Worm (Caenorhabditis elegans) whole organism, L4/young adult: ENCODE data around the gene nlp-33.

Experiments
- W03F9.2 ChIP-seq: fragments of 150-350 bp; optimal IDR thresholded peaks from 2 replicates; lab custom pipeline; 2014; ENCODE audit warnings: missing biosample characterization, missing genetic modification characterization
- dao-5 ChIP-seq: sonication (generic microtip); optimal IDR thresholded peaks from 2 replicates; lab custom pipeline; 2016; ENCODE audit warnings: missing genotype, missing genetic modification characterization, moderate library complexity, missing compliant biosample characterization
- him-1 ChIP-seq: sonication (generic microtip); optimal IDR thresholded peaks from 2 replicates; lab custom pipeline; 2016; ENCODE audit warnings: missing genotype, missing genetic modification reagents, missing genetic modification characterization, missing compliant biosample characterization

The nlp-33 gene

DNA sequence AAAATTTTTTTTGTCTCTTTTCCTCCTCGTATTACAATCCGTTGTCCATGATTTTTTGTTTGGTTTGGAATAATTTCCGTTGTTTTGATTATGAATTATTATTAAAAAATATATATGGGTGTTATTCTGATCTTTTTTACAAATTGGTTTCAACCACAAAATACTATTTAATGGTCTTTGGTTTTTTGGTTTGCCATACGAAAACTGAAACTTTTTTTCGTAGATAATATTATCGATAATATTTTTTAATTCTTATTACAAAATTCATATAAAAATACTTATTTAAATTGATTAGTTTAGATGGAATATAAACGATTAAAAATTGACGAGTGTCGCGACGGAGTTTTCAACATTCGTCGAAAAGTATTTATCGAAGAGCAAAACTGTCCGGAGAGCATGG lies 19.9 kb upstream of the nlp-33 start, which contains the start of gene jmjd-5:
jmjd-5 (plus strand) TSS at position 301 of the 400 bp plus-strand sequence.
- TF ChIP-seq him-1 (tag; lab: Kevin White, UChicago) (no peak), dao-5 (tag; lab: Kevin White, UChicago) (no peak), W03F9.2 (no peak)

DNA sequence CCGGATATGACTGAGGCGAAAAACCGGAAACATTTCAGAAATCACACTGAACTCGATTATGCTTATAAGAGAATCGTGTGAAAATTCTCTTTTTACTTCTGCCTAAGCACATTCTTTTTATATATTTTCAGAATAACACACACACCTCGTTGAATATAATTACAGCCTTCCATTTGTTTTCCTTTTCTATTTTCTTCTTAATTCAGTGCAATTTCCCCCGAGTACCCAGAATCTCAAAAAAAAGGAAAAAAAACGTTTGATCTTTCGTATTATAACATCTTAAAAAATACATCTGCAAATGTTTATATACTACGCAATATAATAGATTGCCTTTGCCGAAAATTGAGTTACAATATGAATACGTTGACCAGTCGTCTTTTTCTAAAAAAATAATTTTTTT lies 15.3 kb upstream of the nlp-33 start:
- TF ChIP-seq dao-5 (tag; lab: Kevin White, UChicago) (no peak), W03F9.2 (no peak), him-1 (tag; lab: Kevin White, UChicago) (no peak)

DNA sequence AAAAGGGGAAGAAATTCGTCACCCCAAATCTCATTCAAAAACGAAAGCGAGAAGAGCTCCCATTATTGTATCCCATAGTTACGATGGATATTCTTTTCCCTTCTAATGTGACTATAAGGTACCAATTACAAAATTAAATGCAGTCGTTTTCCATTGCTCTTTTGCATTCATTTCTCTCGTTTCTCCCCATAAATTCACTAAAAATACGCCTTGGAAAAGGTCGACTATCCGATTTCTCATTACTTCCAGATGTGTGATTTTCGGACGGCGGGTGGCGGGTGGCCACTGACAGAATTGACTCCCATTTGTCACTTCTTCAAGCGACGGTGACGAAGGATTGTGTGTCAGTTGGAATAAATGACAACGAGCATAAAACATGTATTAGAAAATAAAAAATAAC lies 13.6 kb upstream of the nlp-33 start:
- no peak for TF ChIP-seq dao-5 (tag; lab: Kevin White, UChicago)
- TF ChIP-seq him-1 (tag; lab: Kevin White, UChicago): no peak
- no peak for TF ChIP-seq W03F9.2

DNA sequence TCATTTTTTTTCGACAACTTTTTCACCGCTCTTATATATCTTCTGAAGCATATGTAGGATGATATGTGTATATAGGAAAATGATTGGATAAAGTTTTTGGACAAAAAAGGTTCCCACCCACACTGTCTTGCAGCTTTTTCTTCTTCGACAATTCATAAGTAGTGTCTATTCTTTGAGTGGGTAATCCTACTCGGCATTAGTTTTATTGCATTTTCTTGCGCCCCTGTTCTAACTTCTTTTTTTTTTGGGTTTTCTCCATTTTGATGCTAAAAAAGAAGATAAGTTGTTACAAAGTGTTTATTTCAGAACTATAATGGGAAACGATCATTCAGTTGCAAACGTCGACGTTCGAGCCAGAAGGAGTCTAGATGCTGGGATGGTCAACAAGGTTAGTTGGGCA lies 12.8 kb upstream of the nlp-33 start, which contains the start of gene glb-3:
glb-3 (plus strand) TSS at position 301 of the 400 bp plus-strand sequence.
- TF ChIP-seq him-1 (tag; lab: Kevin White, UChicago) (no peak), dao-5 (tag; lab: Kevin White, UChicago) (no peak), W03F9.2 (no peak)

- TF ChIP-seq W03F9.2 (no peak), dao-5 (tag; lab: Kevin White, UChicago) (no peak), him-1 (tag; lab: Kevin White, UChicago) (no peak)
These were observed 6.8 kb upstream of the nlp-33 start for ce11 chrV:11140326-11140725.

ce11 chrV:11141179-11141578 lies 6.0 kb upstream of the nlp-33 start, which contains the start of gene folt-1:
folt-1 (plus strand) TSS chrV:11141479.
- TF ChIP-seq W03F9.2 (no peak), dao-5 (tag; lab: Kevin White, UChicago) (no peak), him-1 (tag; lab: Kevin White, UChicago) (no peak)

DNA sequence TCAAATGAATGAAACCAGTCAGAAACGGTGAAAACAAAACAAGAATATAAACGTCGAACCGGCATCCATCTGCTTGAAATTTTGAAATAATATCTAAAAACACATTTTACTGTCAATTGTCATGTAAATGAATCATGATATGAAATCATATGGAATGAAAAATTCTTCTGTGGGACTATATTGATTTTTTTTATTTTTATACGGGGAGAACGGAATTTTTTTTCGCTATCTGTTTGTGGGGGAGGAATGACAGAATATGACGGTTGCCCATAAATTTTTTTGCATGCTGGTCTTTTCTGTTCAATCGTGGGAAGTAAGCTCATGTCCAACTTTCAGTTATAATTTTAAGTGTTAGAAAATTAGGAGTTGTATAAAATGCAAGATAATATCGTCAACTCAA lies 2.5 kb upstream of the nlp-33 start, which contains the start of gene C06H2.7:
C06H2.7 (minus strand) TSS at position 101 of the 400 bp plus-strand sequence.
- TF ChIP-seq dao-5 (tag; lab: Kevin White, UChicago): no peak
- no peak for TF ChIP-seq him-1 (tag; lab: Kevin White, UChicago)

ce11 chrV:11147780-11148144 lies 616 bp downstream of the nlp-33 start:
- TF ChIP-seq dao-5 (tag; lab: Kevin White, UChicago): no peak
- TF ChIP-seq him-1 (tag; lab: Kevin White, UChicago): no peak
- no peak for TF ChIP-seq W03F9.2

- TF ChIP-seq W03F9.2 (no peak), him-1 (tag; lab: Kevin White, UChicago) (no peak)
These were observed 1.8 kb downstream of the nlp-33 start for ce11 chrV:11148971-11149370.

- no peak for TF ChIP-seq him-1 (tag; lab: Kevin White, UChicago)
- TF ChIP-seq W03F9.2: no peak
- TF ChIP-seq dao-5 (tag; lab: Kevin White, UChicago): no peak
These were observed 2.3 kb downstream of the nlp-33 start, which contains the start of gene T19C4.1 for ce11 chrV:11149405-11149804. T19C4.1 (plus strand) TSS chrV:11149705.

- TF ChIP-seq dao-5 (tag; lab: Kevin White, UChicago) (no peak), him-1 (tag; lab: Kevin White, UChicago) (no peak), W03F9.2 (no peak)
These were observed 5.2 kb downstream of the nlp-33 start, which contains the start of gene srg-39 for ce11 chrV:11152333-11152732. srg-39 (minus strand) TSS chrV:11152433.

DNA sequence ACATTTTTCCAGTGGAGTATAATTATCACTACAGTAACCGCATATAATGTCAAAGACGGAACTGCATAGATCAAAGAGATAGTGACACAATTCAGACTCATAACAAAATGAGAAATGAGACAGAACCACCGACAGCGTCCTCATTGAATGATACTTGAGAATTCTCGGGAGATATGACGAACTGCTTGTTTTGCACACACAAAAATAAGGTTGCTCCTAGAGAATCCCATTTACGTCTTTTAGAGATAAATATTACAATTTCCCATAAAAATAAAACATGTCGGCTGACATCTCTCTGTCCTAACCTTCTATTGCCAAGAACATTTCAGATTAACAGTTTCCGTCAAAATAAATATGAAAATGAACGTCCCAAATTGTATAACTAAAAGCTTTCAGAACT lies 8.4 kb downstream of the nlp-33 start, which contains the start of gene srg-38:
srg-38 (minus strand) TSS at position 101 of the 400 bp plus-strand sequence.
- no peak for TF ChIP-seq dao-5 (tag; lab: Kevin White, UChicago)
- TF ChIP-seq W03F9.2: no peak
- TF ChIP-seq him-1 (tag; lab: Kevin White, UChicago): no peak

- TF ChIP-seq him-1 (tag; lab: Kevin White, UChicago): no peak
- no peak for TF ChIP-seq W03F9.2
- TF ChIP-seq dao-5 (tag; lab: Kevin White, UChicago): no peak
These were observed 9.4 kb downstream of the nlp-33 start for ce11 chrV:11156589-11156988.

- no peak for TF ChIP-seq him-1 (tag; lab: Kevin White, UChicago)
- TF ChIP-seq W03F9.2: no peak
- no peak for TF ChIP-seq dao-5 (tag; lab: Kevin White, UChicago)
These were observed 10.8 kb downstream of the nlp-33 start, which contains the start of gene srg-42 for ce11 chrV:11157947-11158346. srg-42 (minus strand) TSS chrV:11158047.

ce11 chrV:11161791-11162190 lies 14.6 kb downstream of the nlp-33 start, which contains the start of gene srg-41:
srg-41 (minus strand) TSS chrV:11161891.
- TF ChIP-seq W03F9.2 (no peak), dao-5 (tag; lab: Kevin White, UChicago) (no peak), him-1 (tag; lab: Kevin White, UChicago) (no peak)
